Fruit fly (Drosophila melanogaster) whole organism, embryonic: ENCODE data around the gene Dyrk2.

Experiments
- BtbVII ChIP-seq: fragments of 200-800 bp; sonication (Bioruptor generic); optimal IDR thresholded peaks from 3 replicates; lab custom pipeline; 2017; ENCODE audit warnings: missing biosample characterization, mild to moderate bottlenecking, missing genetic modification characterization
- CG10267 ChIP-seq: fragments of 200-800 bp; sonication (Bioruptor generic); optimal IDR thresholded peaks from 2 replicates; lab custom pipeline; 2018; ENCODE audit warnings: missing biosample characterization, mild to moderate bottlenecking, missing genetic modification characterization, moderate library complexity
- CG10654 ChIP-seq: fragments of 200-800 bp; sonication (Bioruptor generic); optimal IDR thresholded peaks from 2 replicates; lab custom pipeline; 2016; ENCODE audit warnings: missing biosample characterization, missing genetic modification characterization
- CG10979 ChIP-seq: fragments of 200-800 bp; sonication (Bioruptor generic); optimal IDR thresholded peaks from 2 replicates; lab custom pipeline; 2018; ENCODE audit warnings: missing biosample characterization, mild to moderate bottlenecking, missing genetic modification characterization, moderate library complexity
- CG11247 ChIP-seq: fragments of 200-800 bp; sonication (Bioruptor generic); IDR thresholded peaks from 2 replicates; pipeline ENCODE4 v1.3.6; 2022; ENCODE audit warnings: missing biosample characterization, missing genetic modification characterization
- CG12071 ChIP-seq: fragments of 200-800 bp; sonication (Bioruptor generic); optimal IDR thresholded peaks from 3 replicates; lab custom pipeline; 2018; ENCODE audit warnings: missing biosample characterization, mild to moderate bottlenecking, missing genetic modification characterization
- CG12391 ChIP-seq: fragments of 200-800 bp; sonication (Bioruptor generic); optimal IDR thresholded peaks from 3 replicates; lab custom pipeline; 2018; ENCODE audit warnings: missing biosample characterization, mild to moderate bottlenecking, missing genetic modification characterization, moderate library complexity
- CG14710 ChIP-seq: fragments of 200-800 bp; sonication (Bioruptor generic); optimal IDR thresholded peaks from 3 replicates; lab custom pipeline; 2019; ENCODE audit warnings: missing biosample characterization, mild to moderate bottlenecking, missing genetic modification characterization, moderate library complexity
- CG14860 ChIP-seq: fragments of 200-800 bp; sonication (Bioruptor generic); IDR thresholded peaks from 3 replicates; pipeline ENCODE4 v1.3.6; 2022; ENCODE audit warnings: missing biosample characterization, missing genetic modification characterization; ENCODE audit not compliant: partially characterized antibody
- CG17568 ChIP-seq: fragments of 200-800 bp; sonication (Bioruptor generic); optimal IDR thresholded peaks from 2 replicates; lab custom pipeline; 2018; ENCODE audit warnings: missing biosample characterization, mild to moderate bottlenecking, missing genetic modification characterization, moderate library complexity
- CG18476 ChIP-seq: fragments of 200-800 bp; sonication (Bioruptor generic); optimal IDR thresholded peaks from 2 replicates; lab custom pipeline; 2016; ENCODE audit warnings: missing biosample characterization, mild to moderate bottlenecking, missing genetic modification characterization
- CG2199 ChIP-seq: fragments of 200-800 bp; sonication (Bioruptor generic); IDR thresholded peaks from 3 replicates; pipeline ENCODE4 v1.3.6; 2022; ENCODE audit warnings: missing biosample characterization, missing genetic modification characterization
- CG34376 ChIP-seq: fragments of 200-800 bp; sonication (Bioruptor generic); optimal IDR thresholded peaks from 2 replicates; lab custom pipeline; 2018; ENCODE audit warnings: missing biosample characterization, mild to moderate bottlenecking, missing genetic modification characterization
- CG6765 ChIP-seq: fragments of 200-800 bp; sonication (Bioruptor generic); optimal IDR thresholded peaks from 3 replicates; lab custom pipeline; 2017; ENCODE audit warnings: missing biosample characterization, mild to moderate bottlenecking, missing genetic modification characterization
- CG8281 ChIP-seq: fragments of 200-800 bp; sonication (Bioruptor generic); optimal IDR thresholded peaks from 2 replicates; lab custom pipeline; 2018; ENCODE audit warnings: missing biosample characterization, mild to moderate bottlenecking, missing genetic modification characterization, moderate library complexity
- CG8388 ChIP-seq: fragments of 200-800 bp; sonication (Bioruptor generic); optimal IDR thresholded peaks from 2 replicates; lab custom pipeline; 2019; ENCODE audit warnings: missing biosample characterization, mild to moderate bottlenecking, missing genetic modification characterization, moderate library complexity
- CG9817 ChIP-seq: fragments of 200-800 bp; sonication (Bioruptor generic); optimal IDR thresholded peaks from 2 replicates; lab custom pipeline; 2018; ENCODE audit warnings: missing biosample characterization, mild to moderate bottlenecking, missing genetic modification characterization, moderate library complexity
- CrebB ChIP-seq: fragments of 200-800 bp; sonication (Bioruptor generic); optimal IDR thresholded peaks from 3 replicates; lab custom pipeline; 2018; ENCODE audit warnings: missing biosample characterization, mild to moderate bottlenecking, missing genetic modification characterization
- Drgx ChIP-seq: fragments of 200-800 bp; sonication (Bioruptor generic); IDR thresholded peaks from 2 replicates; pipeline ENCODE4 v1.3.6; 2022; ENCODE audit warnings: missing biosample characterization, missing genetic modification characterization
- Ets65A ChIP-seq: fragments of 200-800 bp; sonication (Bioruptor generic); peaks from one replicate; lab custom pipeline; 2016; ENCODE audit warnings: missing biosample characterization, missing genetic modification characterization
- HmgD ChIP-seq: fragments of 200-800 bp; sonication (Bioruptor generic); optimal IDR thresholded peaks from 3 replicates; lab custom pipeline; 2016; ENCODE audit warnings: missing biosample characterization, missing genetic modification characterization
- Oli ChIP-seq: fragments of 200-800 bp; sonication (Bioruptor generic); optimal IDR thresholded peaks from 2 replicates; lab custom pipeline; 2018; ENCODE audit warnings: missing biosample characterization, mild to moderate bottlenecking, missing genetic modification characterization, moderate library complexity
- Opbp ChIP-seq: fragments of 200-800 bp; sonication (Bioruptor generic); IDR thresholded peaks from 3 replicates; pipeline ENCODE4 v1.3.6; 2022; ENCODE audit warnings: missing biosample characterization, missing genetic modification characterization; ENCODE audit not compliant: partially characterized antibody
- Pdp1 ChIP-seq, 2 experiments: fragments of 200-800 bp; sonication (Bioruptor generic); optimal IDR thresholded peaks; 3 replicates each; lab custom pipeline; 2016; ENCODE audit warnings: missing biosample characterization in 2 of 2, missing genetic modification characterization in 2 of 2, mild to moderate bottlenecking in 1 of 2, moderate library complexity in 1 of 2
- Trl ChIP-seq, 3 experiments: fragments of >200 bp in 2 of 3; fragments of 200-800 bp in 1 of 3; sonication (Bioruptor generic) in 1 of 3; optimal IDR thresholded peaks; 2 replicates in 1 of 3; 3 replicates in 2 of 3; lab custom pipeline; 2016 to 2017; ENCODE audit warnings: missing biosample characterization in 1 of 3, missing genetic modification characterization in 1 of 3
- ap ChIP-seq: fragments of 200-800 bp; sonication (Bioruptor generic); IDR thresholded peaks from 2 replicates; pipeline ENCODE4 v1.3.6; 2022; ENCODE audit warnings: missing biosample characterization, missing genetic modification characterization
- ase ChIP-seq: fragments of 200-800 bp; sonication (Bioruptor generic); IDR thresholded peaks from 3 replicates; pipeline ENCODE4 v1.3.6; 2022; ENCODE audit warnings: missing biosample characterization, missing genetic modification characterization
- az2 ChIP-seq: fragments of 200-800 bp; sonication (Bioruptor generic); optimal IDR thresholded peaks from 3 replicates; lab custom pipeline; 2016; ENCODE audit warnings: missing biosample characterization, missing genetic modification characterization
- bcd ChIP-seq: fragments of 200-800 bp; sonication (Bioruptor generic); optimal IDR thresholded peaks from 2 replicates; lab custom pipeline; 2017; ENCODE audit warnings: missing biosample characterization, mild to moderate bottlenecking, missing genetic modification characterization
- br ChIP-seq: fragments of >200 bp; optimal IDR thresholded peaks from 2 replicates; lab custom pipeline; 2017
- bsh ChIP-seq, 2 experiments: fragments of 200-800 bp; sonication (Bioruptor generic); optimal IDR thresholded peaks; 2 replicates each; lab custom pipeline; 2017 to 2018; ENCODE audit warnings: mild to moderate bottlenecking in 2 of 2, missing biosample characterization in 2 of 2, missing genetic modification characterization in 2 of 2, moderate library complexity in 1 of 2
- cad ChIP-seq: fragments of >200 bp; optimal IDR thresholded peaks from 2 replicates; lab custom pipeline; 2017; ENCODE audit warnings: missing biosample characterization, missing genetic modification characterization
- ci ChIP-seq: fragments of 200-800 bp; sonication (Bioruptor generic); IDR thresholded peaks from 3 replicates; pipeline ENCODE4 v1.3.6; 2022; ENCODE audit warnings: missing biosample characterization, missing genetic modification characterization
- crc ChIP-seq: fragments of 200-800 bp; sonication (Bioruptor generic); optimal IDR thresholded peaks from 2 replicates; lab custom pipeline; 2016; ENCODE audit warnings: missing biosample characterization, missing genetic modification characterization
- dmrt11E ChIP-seq: fragments of 200-800 bp; sonication (Bioruptor generic); optimal IDR thresholded peaks from 3 replicates; lab custom pipeline; 2018; ENCODE audit warnings: missing biosample characterization, mild to moderate bottlenecking, missing genetic modification characterization, moderate library complexity
- fd96Cb ChIP-seq: fragments of 200-800 bp; sonication (Bioruptor generic); optimal IDR thresholded peaks from 2 replicates; lab custom pipeline; 2018; ENCODE audit warnings: missing biosample characterization, mild to moderate bottlenecking, missing genetic modification characterization, moderate library complexity
- grau ChIP-seq: fragments of 200-800 bp; optimal IDR thresholded peaks from 3 replicates; lab custom pipeline; 2019; ENCODE audit warnings: missing biosample characterization, mild to moderate bottlenecking, missing genetic modification characterization, moderate library complexity
- h ChIP-seq: fragments of >200 bp; optimal IDR thresholded peaks from 2 replicates; lab custom pipeline; 2017
- her ChIP-seq: fragments of 200-800 bp; sonication (Bioruptor generic); optimal IDR thresholded peaks from 2 replicates; lab custom pipeline; 2016; ENCODE audit warnings: missing biosample characterization, missing genetic modification characterization
- hth ChIP-seq: fragments of >200 bp; optimal IDR thresholded peaks from 2 replicates; lab custom pipeline; 2017; ENCODE audit warnings: inconsistent platforms
- jing ChIP-seq: fragments of 200-800 bp; sonication (Bioruptor generic); optimal IDR thresholded peaks from 2 replicates; lab custom pipeline; 2018; ENCODE audit warnings: missing biosample characterization, mild to moderate bottlenecking, missing genetic modification characterization
- kah ChIP-seq: fragments of 200-800 bp; sonication (Bioruptor generic); optimal IDR thresholded peaks from 2 replicates; lab custom pipeline; 2018; ENCODE audit warnings: missing biosample characterization, mild to moderate bottlenecking, missing genetic modification characterization
- lola ChIP-seq, 3 experiments: fragments of >200 bp in 2 of 3; fragments of 200-800 bp in 1 of 3; sonication (Bioruptor generic) in 1 of 3; optimal IDR thresholded peaks; 2 replicates each; lab custom pipeline; 2017 to 2019; ENCODE audit warnings: missing biosample characterization in 3 of 3, missing genetic modification characterization in 3 of 3, mild to moderate bottlenecking in 1 of 3, moderate library complexity in 1 of 3
- luna ChIP-seq: fragments of 200-800 bp; sonication (Bioruptor generic); optimal IDR thresholded peaks from 2 replicates; lab custom pipeline; 2016; ENCODE audit warnings: missing biosample characterization, missing genetic modification characterization
- mirr ChIP-seq: fragments of 200-800 bp; sonication (Bioruptor generic); optimal IDR thresholded peaks from 3 replicates; lab custom pipeline; 2018; ENCODE audit warnings: missing biosample characterization, mild to moderate bottlenecking, missing genetic modification characterization
- nmo ChIP-seq: fragments of 200-800 bp; sonication (Bioruptor generic); optimal IDR thresholded peaks from 2 replicates; lab custom pipeline; 2018; ENCODE audit warnings: missing biosample characterization, mild to moderate bottlenecking, missing genetic modification characterization, moderate library complexity
- pb ChIP-seq: fragments of 200-800 bp; sonication (Bioruptor generic); optimal IDR thresholded peaks from 3 replicates; lab custom pipeline; 2016; ENCODE audit warnings: missing biosample characterization, missing genetic modification characterization
- phol ChIP-seq: fragments of 200-800 bp; sonication (Bioruptor generic); optimal IDR thresholded peaks from 3 replicates; lab custom pipeline; 2018; ENCODE audit warnings: missing biosample characterization, mild to moderate bottlenecking, missing genetic modification characterization, moderate library complexity
- sqz ChIP-seq: fragments of 200-800 bp; sonication (Bioruptor generic); optimal IDR thresholded peaks from 3 replicates; lab custom pipeline; 2018; ENCODE audit warnings: missing biosample characterization, mild to moderate bottlenecking, missing genetic modification characterization
- toy ChIP-seq: fragments of 200-800 bp; sonication (Bioruptor generic); IDR thresholded peaks from 2 replicates; pipeline ENCODE4 v1.3.6; 2022; ENCODE audit warnings: missing biosample characterization, missing genetic modification characterization
- yki ChIP-seq: fragments of >200 bp; optimal IDR thresholded peaks from 3 replicates; lab custom pipeline; 2018
- z ChIP-seq: fragments of 200-800 bp; sonication (Bioruptor generic); IDR thresholded peaks from 3 replicates; pipeline ENCODE4 v1.3.6; 2022; ENCODE audit warnings: missing biosample characterization, missing genetic modification characterization

The Dyrk2 gene

dm6 chr2L:14236132-14236531, 2.2 kb upstream of the Dyrk2 start (continued):
- TF ChIP-seq grau (tag; lab: Kevin White, UChicago) (peak; percentile 1), luna (GFP tag; lab: Kevin White, UChicago) (no peak), CG17568 (GFP tag; lab: Kevin White, UChicago) (no peak), fd96Cb (no peak), CG8388 (GFP tag; lab: Kevin White, UChicago) (peak; percentile 16), sqz (GFP tag; lab: Kevin White, UChicago) (no peak), CG14710 (peak; percentile 10), HmgD (no peak), CG2199 (GFP tag; lab: Robert Waterston, UW) (no peak), CG10267 (tag; lab: Kevin White, UChicago) (peak; percentile 4), kah (GFP tag; lab: Kevin White, UChicago) (no peak), hth (no peak), CG8281 (no peak), Drgx (no peak), CG18476 (GFP tag; lab: Kevin White, UChicago) (no peak), crc (GFP tag; lab: Kevin White, UChicago) (no peak), mirr (GFP tag; lab: Kevin White, UChicago) (no peak), jing (no peak), CG10979 (tag; lab: Kevin White, UChicago) (peak; percentile 38), CG34376 (GFP tag; lab: Kevin White, UChicago) (no peak), CG11247 (GFP tag; lab: Robert Waterston, UW) (no peak), nmo (GFP tag; lab: Kevin White, UChicago) (peak; percentile 2), phol (tag; lab: Kevin White, UChicago) (peak; percentile 13), Oli (tag; lab: Kevin White, UChicago) (peak; percentile 15), yki (lab: Kevin White, UChicago) (no peak), ci (no peak), pb (GFP tag; lab: Kevin White, UChicago) (no peak), Trl (optimal IDR thresholded peaks at IDR 0.05; lab: Kevin White, UChicago) (no peak), Trl (GFP tag; optimal IDR thresholded peaks at IDR 0.05; lab: Kevin White, UChicago) (no peak), CG10654 (GFP tag; lab: Kevin White, UChicago) (no peak), toy (GFP tag; lab: Robert Waterston, UW) (no peak), CG12391 (tag; lab: Kevin White, UChicago) (peak; percentile 26), CG14860 (no peak), ap (GFP tag; lab: Robert Waterston, UW) (no peak), Pdp1 (GFP tag; optimal IDR thresholded peaks at IDR 0.05; lab: Kevin White, UChicago) (peak in 1 of 2 experiments; percentile 8), h (lab: Kevin White, UChicago) (no peak), br (lab: Kevin White, UChicago) (no peak), Opbp (GFP tag; lab: Robert Waterston, UW) (no peak), cad (GFP tag; lab: Kevin White, UChicago) (no peak), Ets65A (GFP tag; lab: Kevin White, UChicago) (no peak), az2 (no peak), CG12071 (no peak), her (GFP tag; lab: Kevin White, UChicago) (no peak), dmrt11E (tag; lab: Kevin White, UChicago) (peak; percentile 41), ase (GFP tag; lab: Robert Waterston, UW) (no peak), CrebB (no peak), lola (GFP tag; optimal IDR thresholded peaks at IDR 0.05; lab: Kevin White, UChicago) (peak in 1 of 3 experiments; percentile 22), bsh (GFP tag; optimal IDR thresholded peaks at IDR 0.05; lab: Kevin White, UChicago) (peak; percentile 51), CG9817 (tag; lab: Kevin White, UChicago) (no peak), bcd (GFP tag; lab: Kevin White, UChicago) (no peak), CG6765 (GFP tag; lab: Kevin White, UChicago) (no peak), z (GFP tag; lab: Robert Waterston, UW) (no peak), BtbVII (GFP tag; lab: Kevin White, UChicago) (no peak)
